Worm (Caenorhabditis elegans) whole organism, L3 larva: Measurements from ENCODE around the gene zig-5.

Experiments used
- R02D3.7 ChIP-seq: fragments of 150-350 bp; optimal IDR thresholded peaks from 2 replicates; lab custom pipeline; 2014; ENCODE audit warnings: missing biosample characterization, missing genetic modification characterization
- aly-2 ChIP-seq: fragments of 150-350 bp; optimal IDR thresholded peaks from 2 replicates; lab custom pipeline; 2014; ENCODE audit warnings: missing biosample characterization, missing genetic modification characterization
- ama-1 ChIP-seq: fragments of 150-350 bp; optimal IDR thresholded peaks from 2 replicates; lab custom pipeline; 2018
- ceh-16 ChIP-seq: sonication (generic microtip); optimal IDR thresholded peaks from 2 replicates; lab custom pipeline; 2017; ENCODE audit warnings: missing biosample characterization, missing genetic modification characterization
- ceh-28 ChIP-seq: fragments of 150-350 bp; optimal IDR thresholded peaks from 2 replicates; lab custom pipeline; 2014; ENCODE audit warnings: missing biosample characterization, missing genetic modification reagents, missing genetic modification characterization
- ceh-82 ChIP-seq: fragments of 150-350 bp; optimal IDR thresholded peaks from 2 replicates; lab custom pipeline; 2014; ENCODE audit warnings: missing biosample characterization, missing genetic modification characterization
- ceh-9 ChIP-seq: sonication (generic microtip); optimal IDR thresholded peaks from 2 replicates; lab custom pipeline; 2018; ENCODE audit warnings: missing biosample characterization, missing genetic modification characterization
- egl-5 ChIP-seq: fragments of 150-350 bp; optimal IDR thresholded peaks from 2 replicates; lab custom pipeline; 2017; ENCODE audit warnings: missing biosample characterization, missing genetic modification reagents, missing genetic modification characterization, inconsistent platforms
- elt-2 ChIP-seq: sonication (generic microtip); optimal IDR thresholded peaks from 2 replicates; lab custom pipeline; 2016; ENCODE audit warnings: missing genetic modification reagents, mild to moderate bottlenecking, missing genetic modification characterization, missing compliant biosample characterization
- elt-3 ChIP-seq, 3 experiments: fragments of 150-350 bp in 1 of 3; sonication (generic microtip) in 2 of 3; optimal IDR thresholded peaks; 2 replicates in 2 of 3; 4 replicates in 1 of 3; lab custom pipeline; 2014 to 2017; ENCODE audit warnings: missing biosample characterization in 3 of 3, missing genetic modification characterization in 3 of 3
- fkh-10 ChIP-seq: sonication (generic microtip); optimal IDR thresholded peaks from 2 replicates; lab custom pipeline; 2017; ENCODE audit warnings: missing biosample characterization, missing genetic modification reagents, missing genetic modification characterization
- fkh-2 ChIP-seq: fragments of 150-350 bp; optimal IDR thresholded peaks from 2 replicates; lab custom pipeline; 2014; ENCODE audit warnings: missing biosample characterization, missing genetic modification reagents, missing genetic modification characterization
- fos-1 ChIP-seq: fragments of 150-350 bp; optimal IDR thresholded peaks from 2 replicates; lab custom pipeline; 2014; ENCODE audit warnings: missing biosample characterization, missing genetic modification characterization
- hmg-11 ChIP-seq: sonication (generic microtip); optimal IDR thresholded peaks from 2 replicates; lab custom pipeline; 2016; ENCODE audit warnings: missing genetic modification characterization, missing compliant biosample characterization
- jun-1 ChIP-seq: fragments of 150-350 bp; optimal IDR thresholded peaks from 2 replicates; lab custom pipeline; 2014; ENCODE audit warnings: missing biosample characterization, missing genetic modification reagents, missing genetic modification characterization
- lsy-12 ChIP-seq: sonication (generic microtip); optimal IDR thresholded peaks from 2 replicates; lab custom pipeline; 2016; ENCODE audit warnings: mild to moderate bottlenecking, missing genetic modification characterization, missing compliant biosample characterization
- mdl-1 ChIP-seq: fragments of 150-350 bp; optimal IDR thresholded peaks from 2 replicates; lab custom pipeline; 2014; ENCODE audit warnings: missing biosample characterization, missing genetic modification characterization
- mml-1 ChIP-seq: fragments of 150-350 bp; sonication (generic microtip); optimal IDR thresholded peaks from 3 replicates; lab custom pipeline; 2014; ENCODE audit warnings: missing biosample characterization, missing genetic modification characterization
- nfya-1 ChIP-seq: sonication (generic microtip); optimal IDR thresholded peaks from 2 replicates; lab custom pipeline; 2017; ENCODE audit warnings: missing genetic modification characterization, mild to moderate bottlenecking, missing compliant biosample characterization, antibody characterized with exemption, moderate library complexity; ENCODE audit not compliant: insufficient read depth
- nhr-11 ChIP-seq: fragments of 150-350 bp; optimal IDR thresholded peaks from 2 replicates; lab custom pipeline; 2014; ENCODE audit warnings: missing biosample characterization, missing genetic modification characterization
- nhr-12 ChIP-seq: fragments of 150-350 bp; optimal IDR thresholded peaks from 2 replicates; lab custom pipeline; 2014; ENCODE audit warnings: missing biosample characterization, missing genetic modification characterization
- nhr-23 ChIP-seq: fragments of 150-350 bp; optimal IDR thresholded peaks from 2 replicates; lab custom pipeline; 2014; ENCODE audit warnings: missing biosample characterization, missing genetic modification reagents, missing genetic modification characterization
- nhr-237 ChIP-seq: fragments of 150-350 bp; optimal IDR thresholded peaks from 2 replicates; lab custom pipeline; 2014; ENCODE audit warnings: missing biosample characterization, missing genetic modification characterization
- nhr-25 ChIP-seq: sonication (generic microtip); optimal IDR thresholded peaks from 2 replicates; lab custom pipeline; 2017; ENCODE audit warnings: missing biosample characterization, missing genetic modification characterization
- nhr-28 ChIP-seq: fragments of 150-350 bp; optimal IDR thresholded peaks from 2 replicates; lab custom pipeline; 2014; ENCODE audit warnings: missing biosample characterization, missing genetic modification characterization
- nhr-43 ChIP-seq: sonication (generic microtip); optimal IDR thresholded peaks from 2 replicates; lab custom pipeline; 2016; ENCODE audit warnings: mild to moderate bottlenecking, missing genetic modification characterization, missing compliant biosample characterization; ENCODE audit not compliant: poor library complexity, severe bottlenecking
- nhr-67 ChIP-seq: fragments of 150-350 bp; optimal IDR thresholded peaks from 2 replicates; lab custom pipeline; 2014; ENCODE audit warnings: missing biosample characterization, missing genetic modification characterization
- nhr-76 ChIP-seq: fragments of 150-350 bp; sonication (generic microtip); optimal IDR thresholded peaks from 5 replicates; lab custom pipeline; 2014; ENCODE audit warnings: missing biosample characterization, missing genetic modification characterization
- nhr-77 ChIP-seq: fragments of 150-350 bp; optimal IDR thresholded peaks from 2 replicates; lab custom pipeline; 2014; ENCODE audit warnings: missing biosample characterization, missing genetic modification characterization
- pha-4 ChIP-seq: fragments of 150-350 bp; optimal IDR thresholded peaks from 2 replicates; lab custom pipeline; 2014; ENCODE audit warnings: missing biosample characterization, missing genetic modification reagents, missing genetic modification characterization
- sea-2 ChIP-seq: fragments of 150-350 bp; sonication (generic microtip); optimal IDR thresholded peaks from 4 replicates; lab custom pipeline; 2014; ENCODE audit warnings: missing biosample characterization, missing genetic modification reagents, missing genetic modification characterization
- skn-1 ChIP-seq: fragments of 150-350 bp; optimal IDR thresholded peaks from 2 replicates; lab custom pipeline; 2014; ENCODE audit warnings: missing biosample characterization, missing genetic modification characterization
- snpc-4 ChIP-seq: fragments of 150-350 bp; optimal IDR thresholded peaks from 2 replicates; lab custom pipeline; 2014; ENCODE audit warnings: missing biosample characterization, missing genetic modification characterization
- tbx-2 ChIP-seq: sonication (generic microtip); optimal IDR thresholded peaks from 2 replicates; lab custom pipeline; 2016; ENCODE audit warnings: mild to moderate bottlenecking, missing genetic modification characterization, missing compliant biosample characterization
- unc-39 ChIP-seq: sonication (generic microtip); optimal IDR thresholded peaks from 4 replicates; lab custom pipeline; 2017; ENCODE audit warnings: missing biosample characterization, missing genetic modification characterization
- unc-62 ChIP-seq: fragments of 150-350 bp; sonication (generic microtip); optimal IDR thresholded peaks from 4 replicates; lab custom pipeline; 2014; ENCODE audit warnings: missing biosample characterization, missing genetic modification reagents, missing genetic modification characterization
- ztf-11 ChIP-seq: fragments of 150-350 bp; optimal IDR thresholded peaks from 2 replicates; lab custom pipeline; 2014; ENCODE audit warnings: missing biosample characterization, missing genetic modification characterization
- ztf-4 ChIP-seq: fragments of 150-350 bp; optimal IDR thresholded peaks from 2 replicates; lab custom pipeline; 2014; ENCODE audit warnings: missing biosample characterization, missing genetic modification characterization

Gene zig-5

ce11 chrIII:10957710-10958109, 4.4 kb upstream of the zig-5 start:
- TF ChIP-seq nhr-43 (tag; lab: Kevin White, UChicago), result no peak
- TF ChIP-seq fkh-10 (GFP tag; lab: Kevin White, UChicago), result no peak
- no peak for TF ChIP-seq elt-3 (tag; optimal IDR thresholded peaks at IDR 0.05; lab: Kevin White, UChicago)
- TF ChIP-seq sea-2 (GFP tag; lab: Kevin White, UChicago), result no peak
- TF ChIP-seq lsy-12 (tag; lab: Kevin White, UChicago), result no peak
- no peak for TF ChIP-seq mdl-1 (tag; lab: Kevin White, UChicago)
- no peak for TF ChIP-seq nhr-28 (tag; lab: Kevin White, UChicago)
- TF ChIP-seq ama-1 (lab: Kevin White, UChicago), result no peak
- no peak for TF ChIP-seq nhr-25 (tag; lab: Kevin White, UChicago)
- TF ChIP-seq ztf-4 (tag; lab: Kevin White, UChicago), result no peak
- no peak for TF ChIP-seq jun-1 (tag; lab: Kevin White, UChicago)
- no peak for TF ChIP-seq nhr-67
- no peak for TF ChIP-seq mml-1 (tag; lab: Kevin White, UChicago)
- TF ChIP-seq nhr-77 (tag; lab: Kevin White, UChicago), result no peak
- no peak for TF ChIP-seq nhr-76
- TF ChIP-seq, all 47 proteins: peak for 0

- TF ChIP-seq lsy-12 (tag; lab: Kevin White, UChicago), result no peak
- TF ChIP-seq skn-1 (tag; lab: Kevin White, UChicago), result no peak
- no peak for TF ChIP-seq mml-1 (tag; lab: Kevin White, UChicago)
- TF ChIP-seq mdl-1 (tag; lab: Kevin White, UChicago), result no peak
- no peak for TF ChIP-seq egl-5 (tag; lab: Kevin White, UChicago)
- TF ChIP-seq fos-1, result no peak
- no peak for TF ChIP-seq aly-2 (tag; lab: Kevin White, UChicago)
- no peak for TF ChIP-seq fkh-2 (tag; lab: Kevin White, UChicago)
- TF ChIP-seq ceh-82, result no peak
These were observed 3.9 kb upstream of the zig-5 start for ce11 chrIII:10957236-10957635.

- TF ChIP-seq unc-39, result no peak
- no peak for TF ChIP-seq ceh-9 (tag; lab: Kevin White, UChicago)
- no peak for TF ChIP-seq nhr-43 (tag; lab: Kevin White, UChicago)
- TF ChIP-seq unc-62 (GFP tag; lab: Kevin White, UChicago), result no peak
- no peak for TF ChIP-seq nhr-23
- TF ChIP-seq R02D3.7, result no peak
- no peak for TF ChIP-seq hmg-11 (tag; lab: Kevin White, UChicago)
- TF ChIP-seq ztf-4 (tag; lab: Kevin White, UChicago), result no peak
- no peak for TF ChIP-seq nfya-1
- TF ChIP-seq pha-4 (tag; lab: Kevin White, UChicago), result no peak
- TF ChIP-seq mdl-1 (tag; lab: Kevin White, UChicago), result no peak
- TF ChIP-seq nhr-12 (tag; lab: Kevin White, UChicago), result no peak
These were observed 1.6 kb downstream of the zig-5 start for ce11 chrIII:10951713-10952112.

- TF ChIP-seq hmg-11 (tag; lab: Kevin White, UChicago) (no peak), elt-2 (tag; lab: Kevin White, UChicago) (no peak), nhr-28 (tag; lab: Kevin White, UChicago) (no peak), nhr-43 (tag; lab: Kevin White, UChicago) (no peak), jun-1 (tag; lab: Kevin White, UChicago) (no peak), R02D3.7 (no peak), tbx-2 (no peak)
These were observed 6.2 kb downstream of the zig-5 start, which contains the start of gene strd-1 for ce11 chrIII:10947155-10947554. Gene strd-1, plus strand, starts transcription at chrIII:10947455.

ce11 chrIII:10945537-10945936, 7.8 kb downstream of the zig-5 start:
- TF ChIP-seq nhr-28 (tag; lab: Kevin White, UChicago) (no peak), ceh-16 (tag; lab: Kevin White, UChicago) (no peak)

- TF ChIP-seq ceh-28 (tag; lab: Kevin White, UChicago) (no peak), ceh-9 (tag; lab: Kevin White, UChicago) (no peak), ceh-82 (no peak), ztf-11 (tag; lab: Kevin White, UChicago) (no peak), fos-1 (no peak), ceh-16 (tag; lab: Kevin White, UChicago) (no peak), egl-5 (tag; lab: Kevin White, UChicago) (no peak), nhr-237 (tag; lab: Kevin White, UChicago) (no peak), snpc-4 (tag; lab: Kevin White, UChicago) (no peak), nhr-11 (tag; lab: Kevin White, UChicago) (no peak), nhr-23 (no peak), nhr-12 (tag; lab: Kevin White, UChicago) (no peak)
These were observed 10.4 kb downstream of the zig-5 start for ce11 chrIII:10942905-10943304.
